Worm (Caenorhabditis elegans): ENCODE results near the gene gphr-1.

Gene gphr-1

ce11 chrIII:12250114-12250792 is 31.4 kb downstream of the gphr-1 start, which contains the start of the genes tim-1 and Y75B8A.23 (continued):
- TF ChIP-seq lin-38 (GFP tag; IDR thresholded peaks at IDR 0.05) (peak; percentile 93), fkh-10 (GFP tag; optimal IDR thresholded peaks at IDR 0.05) (peak; percentile 32), mes-2 (tag; optimal IDR thresholded peaks at IDR 0.05; ENCODE audit: poor library complexity, severe bottlenecking) (peak; percentile 96), snpc-4 (tag; optimal IDR thresholded peaks at IDR 0.05) (peak; percentile 99), nhr-41 (GFP tag; IDR thresholded peaks at IDR 0.05) (peak; percentile 62), ama-1 (optimal IDR thresholded peaks at IDR 0.05) (peak; percentile 100)

DNA sequence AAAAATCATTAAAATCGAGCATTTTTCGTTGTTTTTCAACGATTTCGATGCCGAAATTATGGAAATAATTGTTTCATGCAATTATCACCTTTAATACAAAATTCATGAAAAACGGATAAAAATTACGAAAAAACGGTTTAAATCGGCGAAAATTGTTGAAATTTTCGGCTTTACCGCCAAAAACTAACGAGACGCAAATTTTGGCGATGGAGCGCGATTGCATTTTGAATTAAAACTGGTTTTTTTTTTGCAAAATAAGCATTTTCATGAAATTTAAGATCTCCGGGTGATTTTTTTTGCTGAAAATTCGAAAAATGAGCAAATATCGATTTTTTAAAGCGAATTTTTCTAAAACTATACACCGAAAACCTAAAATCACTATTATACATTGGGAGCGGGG is 32.3 kb downstream of the gphr-1 start:
- TF ChIP-seq pha-4 (GFP tag; IDR thresholded peaks at IDR 0.05) (peak; percentile 12; the same call in 1 of the 2 replicates), pha-4 (tag; optimal IDR thresholded peaks at IDR 0.05) (no peak), Y75B8A.6 (GFP tag; IDR thresholded peaks at IDR 0.05) (no peak)

DNA sequence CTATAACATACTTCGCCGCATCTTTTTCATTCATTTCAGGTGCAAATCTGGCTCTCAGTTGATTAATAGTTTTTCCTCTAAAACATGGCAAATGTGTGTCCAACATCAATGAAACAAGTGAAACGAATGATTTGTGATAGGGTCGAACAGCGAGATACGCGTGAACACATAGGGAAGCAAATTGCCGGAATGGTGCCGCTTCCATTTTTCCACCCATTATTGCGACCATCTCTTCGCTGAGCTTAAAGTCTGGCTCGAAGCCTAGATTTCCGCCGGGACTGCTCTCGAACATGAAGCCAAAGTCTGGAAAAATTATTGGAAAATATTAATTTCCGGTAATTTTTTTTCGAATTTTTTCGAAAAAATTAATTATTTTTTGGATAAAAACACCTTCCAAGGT is 34.5 kb downstream of the gphr-1 start:
- TF ChIP-seq aha-1 (tag), result peak; percentile 91
- no peak for TF ChIP-seq ZK546.5 (tag; optimal IDR thresholded peaks at IDR 0.05)
- no peak for TF ChIP-seq mep-1 (tag; optimal IDR thresholded peaks at IDR 0.05)

ce11 chrIII:12259793-12260192 is 40.9 kb downstream of the gphr-1 start:
- TF ChIP-seq F26F4.8 (GFP tag; conservative IDR thresholded peaks at IDR 0.05), result 0 out of 2 replicates have a peak, but pooled peaks have one; percentile 5
- no peak for TF ChIP-seq lin-38 (GFP tag; IDR thresholded peaks at IDR 0.05)
- peak; percentile 56 for TF ChIP-seq set-16 (GFP tag; IDR thresholded peaks at IDR 0.05)

ce11 chrIII:12260413-12260812 is 41.6 kb downstream of the gphr-1 start:
- TF ChIP-seq nhr-77 (tag; optimal IDR thresholded peaks at IDR 0.05) (no peak), unc-62 (GFP tag; optimal IDR thresholded peaks at IDR 0.05 in 1 of 2) (peak in 1 of 2 experiments; percentile 93), unc-62 (tag; optimal IDR thresholded peaks at IDR 0.05) (no peak), aha-1 (tag) (peak; percentile 1), hmg-1.1 (GFP tag; IDR thresholded peaks at IDR 0.05) (no peak)

- TF ChIP-seq dmd-6 (GFP tag; IDR thresholded peaks at IDR 0.05) (no peak), lin-15B (tag; optimal IDR thresholded peaks at IDR 0.05) (no peak), ama-1 (optimal IDR thresholded peaks at IDR 0.05) (no peak), Y5F2A.4 (GFP tag; optimal IDR thresholded peaks at IDR 0.05) (no peak), nhr-25 (tag; optimal IDR thresholded peaks at IDR 0.05; ENCODE audit: borderline replicate concordance, insufficient read depth) (no peak)
Observed at ce11 chrIII:12269807-12270206, 51.0 kb downstream of the gphr-1 start.

DNA sequence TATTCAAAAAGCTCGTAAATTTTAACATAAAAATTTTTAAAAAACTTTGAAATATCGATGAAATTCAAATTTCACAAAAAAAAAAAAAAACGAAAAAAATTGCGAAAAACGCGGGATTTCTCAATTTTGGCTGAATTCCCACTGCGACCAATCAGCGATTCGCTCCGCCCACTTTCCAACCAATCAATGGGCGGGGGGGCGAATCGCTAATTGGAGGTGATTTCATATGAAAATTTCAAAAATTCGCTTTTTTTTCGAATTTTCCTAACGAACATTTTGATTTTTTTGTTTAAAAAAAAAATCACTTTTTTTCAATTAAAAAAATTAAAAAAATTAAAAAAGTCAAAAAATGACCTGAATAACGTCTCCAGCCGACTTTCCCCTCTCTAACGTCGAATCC is 51.5 kb downstream of the gphr-1 start:
- TF ChIP-seq unc-39 (tag; optimal IDR thresholded peaks at IDR 0.05) (no peak), nhr-237 (tag; optimal IDR thresholded peaks at IDR 0.05) (no peak), ztf-7 (tag; optimal IDR thresholded peaks at IDR 0.05) (no peak), R02D3.7 (tag; optimal IDR thresholded peaks at IDR 0.05) (no peak), hif-1 (tag; optimal IDR thresholded peaks at IDR 0.05) (no peak), lin-1 (GFP tag; IDR thresholded peaks at IDR 0.05) (no peak), spr-1 (tag; optimal IDR thresholded peaks at IDR 0.05) (no peak), pqm-1 (tag; optimal IDR thresholded peaks at IDR 0.05) (no peak), F44E2.7 (GFP tag; IDR thresholded peaks at IDR 0.05) (no peak), T20F7.1 (GFP tag; optimal IDR thresholded peaks at IDR 0.05) (no peak), tra-1 (GFP tag; IDR thresholded peaks at IDR 0.05) (no peak), hmg-1.1 (GFP tag; IDR thresholded peaks at IDR 0.05) (no peak), mep-1 (tag; optimal IDR thresholded peaks at IDR 0.05) (no peak), nhr-28 (tag; optimal IDR thresholded peaks at IDR 0.05) (no peak), set-16 (GFP tag; IDR thresholded peaks at IDR 0.05) (no peak), mes-2 (tag; optimal IDR thresholded peaks at IDR 0.05; ENCODE audit: poor library complexity, severe bottlenecking) (no peak), ztf-11 (tag; optimal IDR thresholded peaks at IDR 0.05) (no peak), ama-1 (optimal IDR thresholded peaks at IDR 0.05) (no peak), F49E8.2 (tag; optimal IDR thresholded peaks at IDR 0.05; ENCODE audit: borderline replicate concordance) (no peak)
